Fruit fly (Drosophila melanogaster): ENCODE results near the gene cnc.

DNA sequence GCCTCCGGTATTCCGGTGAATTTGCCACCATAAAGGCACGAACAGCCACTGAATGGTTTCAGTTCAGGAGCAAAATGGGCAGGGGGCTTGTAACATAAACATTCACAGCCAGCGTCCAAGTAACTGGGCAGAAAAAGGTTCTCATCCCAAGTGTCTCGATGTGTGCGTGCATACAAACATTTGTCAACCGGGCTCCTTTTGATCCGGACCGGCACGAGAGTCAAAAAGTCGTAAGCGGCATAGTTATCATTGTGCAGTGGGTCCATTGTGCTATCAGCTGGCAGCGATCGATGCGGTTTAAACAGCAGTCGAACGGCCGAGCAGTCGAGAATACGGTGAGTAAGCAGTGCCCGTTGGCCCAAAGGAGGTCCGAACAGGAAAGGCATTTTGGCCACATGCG is 80.8 kb downstream of the cnc start:
- TF ChIP-seq esn (GFP tag; optimal IDR thresholded peaks at IDR 0.05) (no peak), CG6792 (GFP tag; optimal IDR thresholded peaks at IDR 0.05) (no peak), Sox102F (GFP tag; optimal IDR thresholded peaks at IDR 0.05) (no peak), ss (GFP tag; optimal IDR thresholded peaks at IDR 0.05) (no peak), CG6163 (GFP tag; IDR thresholded peaks at IDR 0.05) (no peak)
